Worm (Caenorhabditis elegans): ENCODE results near the gene bkip-1.

- no peak for TF ChIP-seq daf-12 (tag; optimal IDR thresholded peaks at IDR 0.05)
- no peak for TF ChIP-seq nhr-76 (tag; optimal IDR thresholded peaks at IDR 0.05)
- TF ChIP-seq tag-97 (GFP tag; IDR thresholded peaks at IDR 0.05): no peak
- no peak for TF ChIP-seq pha-4 (GFP tag; IDR thresholded peaks at IDR 0.05)
- no peak for TF ChIP-seq pha-4 (tag; optimal IDR thresholded peaks at IDR 0.05)
- no peak for TF ChIP-seq ctbp-1 (GFP tag; IDR thresholded peaks at IDR 0.05)
- no peak for TF ChIP-seq F44E2.7 (GFP tag; IDR thresholded peaks at IDR 0.05)
- TF ChIP-seq ceh-82 (tag; optimal IDR thresholded peaks at IDR 0.05): no peak
- TF ChIP-seq fkh-10 (GFP tag; optimal IDR thresholded peaks at IDR 0.05): no peak
Measured at ce11 chrII:14102112-14102511, 1.0 kb downstream of the bkip-1 start.

All from whole organism, L4 larva.